Worm (Caenorhabditis elegans) whole organism, late embryonic: ENCODE data around the gene unc-97.

Experiments used
- ceh-34 ChIP-seq: sonication (generic microtip); optimal IDR thresholded peaks from 2 replicates; lab custom pipeline; 2016; ENCODE audit warnings: mild to moderate bottlenecking, missing genetic modification characterization, missing compliant biosample characterization
- ceh-45 ChIP-seq: fragments of 200-800 bp; sonication (Bioruptor generic); IDR thresholded peaks from 2 replicates; pipeline ENCODE4 v1.3.6; 2022; ENCODE audit warnings: missing genetic modification reagents, missing genetic modification characterization, missing compliant biosample characterization
- ceh-48 ChIP-seq: sonication (generic microtip); optimal IDR thresholded peaks from 2 replicates; lab custom pipeline; 2016; ENCODE audit warnings: missing genetic modification characterization, inconsistent platforms, missing compliant biosample characterization
- dve-1 ChIP-seq: sonication (generic microtip); optimal IDR thresholded peaks from 2 replicates; lab custom pipeline; 2017; ENCODE audit warnings: antibody characterized with exemption, mild to moderate bottlenecking, missing genetic modification characterization, missing compliant biosample characterization
- hlh-13 ChIP-seq: fragments of 200-800 bp; sonication (Bioruptor generic); optimal IDR thresholded peaks from 2 replicates; lab custom pipeline; 2018; ENCODE audit warnings: mild to moderate bottlenecking, missing genetic modification characterization, missing compliant biosample characterization
- nhr-232 ChIP-seq: sonication (generic microtip); optimal IDR thresholded peaks from 2 replicates; lab custom pipeline; 2016; ENCODE audit warnings: missing genetic modification characterization, missing compliant biosample characterization
- sox-4 ChIP-seq: sonication (generic microtip); optimal IDR thresholded peaks from 2 replicates; lab custom pipeline; 2017; ENCODE audit warnings: mild to moderate bottlenecking, missing genetic modification characterization, inconsistent platforms, missing compliant biosample characterization

DNA sequence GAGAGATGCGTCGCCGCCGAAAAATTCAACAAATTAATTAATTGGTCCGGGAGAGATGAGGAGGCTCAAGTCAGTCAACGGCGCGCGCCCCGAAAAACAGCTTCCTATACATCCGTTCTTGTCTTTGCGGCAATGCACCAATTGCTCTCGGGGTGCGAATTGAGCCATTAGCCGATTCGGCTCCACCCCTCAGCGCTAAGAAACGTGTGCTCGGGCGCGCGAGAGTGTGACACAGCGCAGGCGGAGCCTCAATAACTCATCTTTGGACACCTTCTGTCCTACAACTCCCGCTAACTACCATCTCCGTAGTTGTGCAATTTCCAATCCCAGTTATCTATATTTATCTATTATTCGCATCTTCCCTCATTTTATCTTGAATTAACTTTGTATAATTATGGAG lies 20.3 kb upstream of the unc-97 start:
- TF ChIP-seq hlh-13 (no peak), nhr-232 (tag; lab: Kevin White, UChicago) (no peak), ceh-34 (tag; lab: Kevin White, UChicago) (no peak), dve-1 (tag; lab: Kevin White, UChicago) (no peak), ceh-48 (no peak), ceh-45 (GFP tag; lab: Robert Waterston, UW) (no peak), sox-4 (tag; lab: Kevin White, UChicago) (no peak)
